Worm (Caenorhabditis elegans) whole organism, L3 larva: ENCODE data around the gene F26G1.5.

Experiments
- R02D3.7 ChIP-seq: fragments of 150-350 bp; optimal IDR thresholded peaks from 2 replicates; lab custom pipeline; 2014; ENCODE audit warnings: missing biosample characterization, missing genetic modification characterization
- ZK546.5 ChIP-seq: sonication (generic microtip); optimal IDR thresholded peaks from 2 replicates; lab custom pipeline; 2017; ENCODE audit warnings: missing biosample characterization, missing genetic modification characterization
- aly-2 ChIP-seq: fragments of 150-350 bp; optimal IDR thresholded peaks from 2 replicates; lab custom pipeline; 2014; ENCODE audit warnings: missing biosample characterization, missing genetic modification characterization
- ama-1 ChIP-seq: fragments of 150-350 bp; optimal IDR thresholded peaks from 2 replicates; lab custom pipeline; 2018
- egl-5 ChIP-seq: fragments of 150-350 bp; optimal IDR thresholded peaks from 2 replicates; lab custom pipeline; 2017; ENCODE audit warnings: missing biosample characterization, missing genetic modification reagents, missing genetic modification characterization, inconsistent platforms
- elt-1 ChIP-seq: fragments of 150-350 bp; optimal IDR thresholded peaks from 2 replicates; lab custom pipeline; 2014; ENCODE audit warnings: missing biosample characterization, missing genetic modification characterization
- elt-2 ChIP-seq: sonication (generic microtip); optimal IDR thresholded peaks from 2 replicates; lab custom pipeline; 2016; ENCODE audit warnings: missing genetic modification reagents, mild to moderate bottlenecking, missing genetic modification characterization, missing compliant biosample characterization
- elt-3 ChIP-seq, 3 experiments: fragments of 150-350 bp in 1 of 3; sonication (generic microtip) in 2 of 3; optimal IDR thresholded peaks; 2 replicates in 2 of 3; 4 replicates in 1 of 3; lab custom pipeline; 2014 to 2017; ENCODE audit warnings: missing biosample characterization in 3 of 3, missing genetic modification characterization in 3 of 3
- eor-1 ChIP-seq, 2 experiments: fragments of 150-350 bp; optimal IDR thresholded peaks; 2 replicates each; lab custom pipeline; 2014 to 2018; ENCODE audit warnings: missing biosample characterization in 2 of 2, missing genetic modification characterization in 2 of 2
- fkh-10 ChIP-seq: sonication (generic microtip); optimal IDR thresholded peaks from 2 replicates; lab custom pipeline; 2017; ENCODE audit warnings: missing biosample characterization, missing genetic modification reagents, missing genetic modification characterization
- fkh-2 ChIP-seq: fragments of 150-350 bp; optimal IDR thresholded peaks from 2 replicates; lab custom pipeline; 2014; ENCODE audit warnings: missing biosample characterization, missing genetic modification reagents, missing genetic modification characterization
- fos-1 ChIP-seq: fragments of 150-350 bp; optimal IDR thresholded peaks from 2 replicates; lab custom pipeline; 2014; ENCODE audit warnings: missing biosample characterization, missing genetic modification characterization
- jun-1 ChIP-seq: fragments of 150-350 bp; optimal IDR thresholded peaks from 2 replicates; lab custom pipeline; 2014; ENCODE audit warnings: missing biosample characterization, missing genetic modification reagents, missing genetic modification characterization
- lin-15B ChIP-seq: fragments of 150-350 bp; optimal IDR thresholded peaks from 2 replicates; lab custom pipeline; 2014; ENCODE audit warnings: missing biosample characterization, missing genetic modification characterization
- lin-39 ChIP-seq: fragments of 150-350 bp; optimal IDR thresholded peaks from 2 replicates; lab custom pipeline; 2018; ENCODE audit warnings: missing biosample characterization, missing genetic modification reagents, missing genetic modification characterization
- mdl-1 ChIP-seq: fragments of 150-350 bp; optimal IDR thresholded peaks from 2 replicates; lab custom pipeline; 2014; ENCODE audit warnings: missing biosample characterization, missing genetic modification characterization
- nfya-1 ChIP-seq: sonication (generic microtip); optimal IDR thresholded peaks from 2 replicates; lab custom pipeline; 2017; ENCODE audit warnings: missing genetic modification characterization, mild to moderate bottlenecking, missing compliant biosample characterization, antibody characterized with exemption, moderate library complexity; ENCODE audit not compliant: insufficient read depth
- nhr-12 ChIP-seq: fragments of 150-350 bp; optimal IDR thresholded peaks from 2 replicates; lab custom pipeline; 2014; ENCODE audit warnings: missing biosample characterization, missing genetic modification characterization
- nhr-23 ChIP-seq: fragments of 150-350 bp; optimal IDR thresholded peaks from 2 replicates; lab custom pipeline; 2014; ENCODE audit warnings: missing biosample characterization, missing genetic modification reagents, missing genetic modification characterization
- nhr-237 ChIP-seq: fragments of 150-350 bp; optimal IDR thresholded peaks from 2 replicates; lab custom pipeline; 2014; ENCODE audit warnings: missing biosample characterization, missing genetic modification characterization
- nhr-25 ChIP-seq: sonication (generic microtip); optimal IDR thresholded peaks from 2 replicates; lab custom pipeline; 2017; ENCODE audit warnings: missing biosample characterization, missing genetic modification characterization
- nhr-28 ChIP-seq: fragments of 150-350 bp; optimal IDR thresholded peaks from 2 replicates; lab custom pipeline; 2014; ENCODE audit warnings: missing biosample characterization, missing genetic modification characterization
- nhr-43 ChIP-seq: sonication (generic microtip); optimal IDR thresholded peaks from 2 replicates; lab custom pipeline; 2016; ENCODE audit warnings: mild to moderate bottlenecking, missing genetic modification characterization, missing compliant biosample characterization; ENCODE audit not compliant: poor library complexity, severe bottlenecking
- nhr-67 ChIP-seq: fragments of 150-350 bp; optimal IDR thresholded peaks from 2 replicates; lab custom pipeline; 2014; ENCODE audit warnings: missing biosample characterization, missing genetic modification characterization
- nhr-76 ChIP-seq: fragments of 150-350 bp; sonication (generic microtip); optimal IDR thresholded peaks from 5 replicates; lab custom pipeline; 2014; ENCODE audit warnings: missing biosample characterization, missing genetic modification characterization
- nhr-77 ChIP-seq: fragments of 150-350 bp; optimal IDR thresholded peaks from 2 replicates; lab custom pipeline; 2014; ENCODE audit warnings: missing biosample characterization, missing genetic modification characterization
- pha-4 ChIP-seq: fragments of 150-350 bp; optimal IDR thresholded peaks from 2 replicates; lab custom pipeline; 2014; ENCODE audit warnings: missing biosample characterization, missing genetic modification reagents, missing genetic modification characterization
- pqm-1 ChIP-seq: fragments of 150-350 bp; optimal IDR thresholded peaks from 2 replicates; lab custom pipeline; 2017; ENCODE audit warnings: missing biosample characterization, missing genetic modification characterization, inconsistent platforms
- sea-2 ChIP-seq: fragments of 150-350 bp; sonication (generic microtip); optimal IDR thresholded peaks from 4 replicates; lab custom pipeline; 2014; ENCODE audit warnings: missing biosample characterization, missing genetic modification reagents, missing genetic modification characterization
- skn-1 ChIP-seq: fragments of 150-350 bp; optimal IDR thresholded peaks from 2 replicates; lab custom pipeline; 2014; ENCODE audit warnings: missing biosample characterization, missing genetic modification characterization
- snpc-4 ChIP-seq: fragments of 150-350 bp; optimal IDR thresholded peaks from 2 replicates; lab custom pipeline; 2014; ENCODE audit warnings: missing biosample characterization, missing genetic modification characterization
- tbx-2 ChIP-seq: sonication (generic microtip); optimal IDR thresholded peaks from 2 replicates; lab custom pipeline; 2016; ENCODE audit warnings: mild to moderate bottlenecking, missing genetic modification characterization, missing compliant biosample characterization
- unc-39 ChIP-seq: sonication (generic microtip); optimal IDR thresholded peaks from 4 replicates; lab custom pipeline; 2017; ENCODE audit warnings: missing biosample characterization, missing genetic modification characterization
- unc-62 ChIP-seq: fragments of 150-350 bp; sonication (generic microtip); optimal IDR thresholded peaks from 4 replicates; lab custom pipeline; 2014; ENCODE audit warnings: missing biosample characterization, missing genetic modification reagents, missing genetic modification characterization
- zag-1 ChIP-seq: fragments of 150-350 bp; optimal IDR thresholded peaks from 2 replicates; lab custom pipeline; 2014; ENCODE audit warnings: missing biosample characterization, missing genetic modification characterization
- ztf-11 ChIP-seq: fragments of 150-350 bp; optimal IDR thresholded peaks from 2 replicates; lab custom pipeline; 2014; ENCODE audit warnings: missing biosample characterization, missing genetic modification characterization
- ztf-4 ChIP-seq: fragments of 150-350 bp; optimal IDR thresholded peaks from 2 replicates; lab custom pipeline; 2014; ENCODE audit warnings: missing biosample characterization, missing genetic modification characterization

Gene F26G1.5

DNA sequence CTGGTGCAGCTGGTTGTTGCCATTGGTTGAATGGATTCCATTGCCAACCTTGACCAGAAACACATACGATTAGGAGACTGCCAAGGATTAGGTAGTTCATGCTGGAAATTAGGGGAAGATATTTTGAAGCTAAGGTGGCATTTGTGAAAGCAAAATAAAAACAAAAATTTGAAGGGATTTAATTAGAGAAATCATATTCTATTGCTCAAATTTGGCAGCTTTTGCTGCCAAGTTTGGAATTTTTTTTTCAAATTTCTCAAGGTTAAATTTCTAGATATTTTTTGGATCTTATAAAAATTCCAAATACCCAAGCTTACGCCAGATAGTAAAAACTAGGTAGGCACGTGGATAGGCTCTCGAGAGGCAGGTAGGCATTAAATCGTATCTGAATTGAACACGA lies at the start of gene F26G1.5:
F26G1.5 (minus strand) TSS at position 101 of the 400 bp plus-strand sequence.
- TF ChIP-seq unc-39 (tag; lab: Kevin White, UChicago) (no peak), snpc-4 (no peak), ztf-11 (tag; lab: Kevin White, UChicago) (no peak), nhr-23 (tag; lab: Kevin White, UChicago) (no peak), fos-1 (tag; lab: Kevin White, UChicago) (no peak), pqm-1 (tag; lab: Kevin White, UChicago) (no peak), aly-2 (no peak), nhr-77 (no peak), ztf-4 (tag; lab: Kevin White, UChicago) (no peak), elt-3 (tag; optimal IDR thresholded peaks at IDR 0.05; lab: Kevin White, UChicago) (no peak), tbx-2 (tag; lab: Kevin White, UChicago) (no peak), nhr-25 (tag; lab: Kevin White, UChicago) (no peak), jun-1 (tag; lab: Kevin White, UChicago) (no peak)

- TF ChIP-seq nfya-1 (tag; lab: Kevin White, UChicago): no peak
- no peak for TF ChIP-seq ztf-11 (tag; lab: Kevin White, UChicago)
- TF ChIP-seq mdl-1 (tag; lab: Kevin White, UChicago): no peak
- TF ChIP-seq sea-2: no peak
- no peak for TF ChIP-seq egl-5 (tag; lab: Kevin White, UChicago)
- no peak for TF ChIP-seq pha-4 (tag; lab: Kevin White, UChicago)
- no peak for TF ChIP-seq nhr-237 (tag; lab: Kevin White, UChicago)
- no peak for TF ChIP-seq pqm-1 (tag; lab: Kevin White, UChicago)
- no peak for TF ChIP-seq zag-1 (tag; lab: Kevin White, UChicago)
- TF ChIP-seq nhr-23 (tag; lab: Kevin White, UChicago): no peak
- TF ChIP-seq nhr-76 (tag; lab: Kevin White, UChicago): no peak
- no peak for TF ChIP-seq elt-2 (tag; lab: Kevin White, UChicago)
- no peak for TF ChIP-seq nhr-12 (tag; lab: Kevin White, UChicago)
- TF ChIP-seq eor-1 (tag; optimal IDR thresholded peaks at IDR 0.05; lab: Kevin White, UChicago): no peak
- TF ChIP-seq fos-1 (tag; lab: Kevin White, UChicago): no peak
- no peak for TF ChIP-seq ztf-4 (tag; lab: Kevin White, UChicago)
Observed at ce11 chrII:4818780-4819179, 47.6 kb upstream of the F26G1.5 start.

- no peak for TF ChIP-seq nhr-67 (tag; lab: Kevin White, UChicago)
- no peak for TF ChIP-seq skn-1 (tag; lab: Kevin White, UChicago)
- no peak for TF ChIP-seq zag-1 (tag; lab: Kevin White, UChicago)
- TF ChIP-seq jun-1 (tag; lab: Kevin White, UChicago): no peak
- TF ChIP-seq ZK546.5 (tag; lab: Kevin White, UChicago): no peak
- no peak for TF ChIP-seq nhr-237 (tag; lab: Kevin White, UChicago)
- no peak for TF ChIP-seq lin-39
- TF ChIP-seq ama-1 (lab: Kevin White, UChicago): no peak
- no peak for TF ChIP-seq nhr-43 (tag; lab: Kevin White, UChicago)
- no peak for TF ChIP-seq elt-2 (tag; lab: Kevin White, UChicago)
- no peak for TF ChIP-seq unc-62
- TF ChIP-seq nfya-1 (tag; lab: Kevin White, UChicago): no peak
- TF ChIP-seq unc-39 (tag; lab: Kevin White, UChicago): no peak
Observed at ce11 chrII:4815356-4815755, 44.2 kb upstream of the F26G1.5 start.

DNA sequence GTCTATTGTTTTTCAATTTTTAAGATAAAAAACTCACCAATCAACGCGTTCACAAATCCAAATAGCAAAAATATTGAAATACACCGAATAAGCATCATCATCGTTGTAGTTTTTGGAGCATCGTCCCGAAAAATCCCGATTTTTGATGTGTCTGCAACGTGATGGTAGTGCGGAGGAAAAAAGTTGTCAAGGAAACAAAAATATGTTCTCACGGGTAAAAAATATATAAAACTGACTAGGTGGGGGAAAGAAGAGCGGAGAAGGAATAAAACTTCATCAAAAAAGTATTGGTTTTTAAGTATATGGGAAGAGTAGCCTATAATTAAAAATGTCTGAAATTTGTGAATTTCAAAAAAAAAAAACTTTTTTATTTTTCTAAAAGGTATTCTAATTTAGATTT lies 40.8 kb upstream of the F26G1.5 start, which contains the start of gene rig-6:
rig-6 (minus strand) TSS at position 101 of the 400 bp plus-strand sequence.
- TF ChIP-seq ZK546.5 (tag; lab: Kevin White, UChicago) (no peak), fkh-10 (GFP tag; lab: Kevin White, UChicago) (no peak), skn-1 (tag; lab: Kevin White, UChicago) (no peak), fkh-2 (tag; lab: Kevin White, UChicago) (no peak), nhr-28 (no peak), elt-1 (tag; lab: Kevin White, UChicago) (no peak), lin-15B (no peak), mdl-1 (tag; lab: Kevin White, UChicago) (no peak), nhr-67 (tag; lab: Kevin White, UChicago) (no peak), R02D3.7 (tag; lab: Kevin White, UChicago) (no peak)
- TF ChIP-seq, all 47 proteins: peak for 0
